Fruit fly (Drosophila melanogaster) whole organism, embryonic: Measurements from ENCODE around the gene CG31287.

Source experiments
- Asciz ChIP-seq: fragments of 200-800 bp; sonication (Bioruptor generic); optimal IDR thresholded peaks from 2 replicates; lab custom pipeline; 2017; ENCODE audit warnings: missing biosample characterization, mild to moderate bottlenecking, missing genetic modification characterization, missing genetic modification reagents
- CG10366 ChIP-seq: fragments of 200-800 bp; sonication (Bioruptor generic); IDR thresholded peaks from 2 replicates; pipeline ENCODE4 v1.3.6; 2022; ENCODE audit warnings: missing biosample characterization, missing genetic modification characterization
- CG12236 ChIP-seq: fragments of 200-800 bp; sonication (Bioruptor generic); optimal IDR thresholded peaks from 2 replicates; lab custom pipeline; 2016; ENCODE audit warnings: missing biosample characterization, missing genetic modification characterization
- CG12299 ChIP-seq: fragments of 200-800 bp; sonication (Bioruptor generic); optimal IDR thresholded peaks from 2 replicates; lab custom pipeline; 2018; ENCODE audit warnings: missing biosample characterization, mild to moderate bottlenecking, missing genetic modification characterization
- CG15514 ChIP-seq: fragments of 200-800 bp; sonication (Bioruptor generic); optimal IDR thresholded peaks from 3 replicates; lab custom pipeline; 2017; ENCODE audit warnings: missing biosample characterization, missing genetic modification characterization, mild to moderate bottlenecking, moderate library complexity, missing genetic modification reagents
- CG17802 ChIP-seq: fragments of 200-800 bp; sonication (Bioruptor generic); optimal IDR thresholded peaks from 2 replicates; lab custom pipeline; 2018; ENCODE audit warnings: missing biosample characterization, mild to moderate bottlenecking, missing genetic modification characterization, moderate library complexity
- CG2199 ChIP-seq: fragments of 200-800 bp; sonication (Bioruptor generic); IDR thresholded peaks from 3 replicates; pipeline ENCODE4 v1.3.6; 2022; ENCODE audit warnings: missing biosample characterization, missing genetic modification characterization
- CG2202 ChIP-seq: fragments of 200-800 bp; sonication (Bioruptor generic); optimal IDR thresholded peaks from 2 replicates; lab custom pipeline; 2018; ENCODE audit warnings: missing biosample characterization, mild to moderate bottlenecking, missing genetic modification characterization
- CG2712 ChIP-seq: fragments of 200-800 bp; optimal IDR thresholded peaks from 3 replicates; lab custom pipeline; 2019; ENCODE audit warnings: missing biosample characterization, mild to moderate bottlenecking, missing genetic modification characterization, moderate library complexity
- CG2889 ChIP-seq: fragments of 200-800 bp; sonication (Bioruptor generic); IDR thresholded peaks from 3 replicates; pipeline ENCODE4 v1.3.6; 2022; ENCODE audit warnings: missing biosample characterization, missing genetic modification characterization
- CG33213 ChIP-seq: fragments of 200-800 bp; sonication (Bioruptor generic); optimal IDR thresholded peaks from 3 replicates; lab custom pipeline; 2016; ENCODE audit warnings: missing biosample characterization, missing genetic modification characterization
- CG3847 ChIP-seq: fragments of 200-800 bp; sonication (Bioruptor generic); IDR thresholded peaks from 2 replicates; pipeline ENCODE4 v1.3.6; 2022; ENCODE audit warnings: missing biosample characterization, missing genetic modification characterization
- CG6689 ChIP-seq: fragments of 200-800 bp; sonication (Bioruptor generic); IDR thresholded peaks from 2 replicates; pipeline ENCODE4 v1.3.6; 2022; ENCODE audit warnings: missing biosample characterization, missing genetic modification characterization
- CG6854 ChIP-seq: fragments of 200-800 bp; sonication (Bioruptor generic); optimal IDR thresholded peaks from 3 replicates; lab custom pipeline; 2017; ENCODE audit warnings: missing biosample characterization, mild to moderate bottlenecking, missing genetic modification characterization
- CG7745 ChIP-seq: fragments of 200-800 bp; sonication (Bioruptor generic); optimal IDR thresholded peaks from 2 replicates; lab custom pipeline; 2018; ENCODE audit warnings: missing biosample characterization, mild to moderate bottlenecking, missing genetic modification characterization, moderate library complexity
- CG8359 ChIP-seq: fragments of 200-800 bp; sonication (Bioruptor generic); optimal IDR thresholded peaks from 2 replicates; lab custom pipeline; 2017; ENCODE audit warnings: missing biosample characterization, mild to moderate bottlenecking, missing genetic modification characterization, borderline replicate concordance
- CG9797 ChIP-seq: fragments of 200-800 bp; sonication (Bioruptor generic); optimal IDR thresholded peaks from 3 replicates; lab custom pipeline; 2018; ENCODE audit warnings: missing biosample characterization, mild to moderate bottlenecking, missing genetic modification characterization
- CHES-1-like ChIP-seq: fragments of 200-800 bp; sonication (Bioruptor generic); optimal IDR thresholded peaks from 2 replicates; lab custom pipeline; 2016; ENCODE audit warnings: missing biosample characterization, missing genetic modification characterization
- D19B ChIP-seq: fragments of 200-800 bp; sonication (Bioruptor generic); optimal IDR thresholded peaks from 2 replicates; lab custom pipeline; 2017; ENCODE audit warnings: missing biosample characterization, mild to moderate bottlenecking, missing genetic modification characterization
- Deaf1 ChIP-seq: fragments of 200-800 bp; optimal IDR thresholded peaks from 3 replicates; lab custom pipeline; 2019; ENCODE audit warnings: missing biosample characterization, mild to moderate bottlenecking, missing genetic modification characterization, moderate library complexity
- Dll ChIP-seq: fragments of 200-800 bp; sonication (Bioruptor generic); IDR thresholded peaks from 4 replicates; pipeline ENCODE4 v1.3.6; 2022; ENCODE audit warnings: missing biosample characterization, missing genetic modification characterization; ENCODE audit not compliant: partially characterized antibody
- Dref ChIP-seq: fragments of 200-800 bp; sonication (Bioruptor generic); IDR thresholded peaks from 2 replicates; pipeline ENCODE4 v1.3.6; 2022; ENCODE audit warnings: missing biosample characterization, missing genetic modification characterization
- E2f1 ChIP-seq: fragments of 200-800 bp; sonication (Bioruptor generic); IDR thresholded peaks from 2 replicates; pipeline ENCODE4 v1.3.6; 2022; ENCODE audit warnings: missing biosample characterization, missing genetic modification characterization
- H2.0 ChIP-seq: fragments of 200-800 bp; sonication (Bioruptor generic); IDR thresholded peaks from 2 replicates; pipeline ENCODE4 v1.3.6; 2022; ENCODE audit warnings: missing biosample characterization, missing genetic modification characterization
- HHEX ChIP-seq: fragments of 200-800 bp; sonication (Bioruptor generic); optimal IDR thresholded peaks from 3 replicates; lab custom pipeline; 2017; ENCODE audit warnings: missing biosample characterization, mild to moderate bottlenecking, missing genetic modification characterization, missing genetic modification reagents
- HLH54F ChIP-seq: fragments of 200-800 bp; sonication (Bioruptor generic); optimal IDR thresholded peaks from 3 replicates; lab custom pipeline; 2016; ENCODE audit warnings: missing biosample characterization, missing genetic modification characterization
- Hr39 ChIP-seq: fragments of >200 bp; optimal IDR thresholded peaks from 2 replicates; lab custom pipeline; 2017
- Lhr ChIP-seq: fragments of 200-800 bp; sonication (Bioruptor generic); optimal IDR thresholded peaks from 3 replicates; lab custom pipeline; 2017; ENCODE audit warnings: mild to moderate bottlenecking, missing biosample characterization, missing genetic modification reagents, missing genetic modification characterization
- MESR4 ChIP-seq: fragments of 200-800 bp; sonication (Bioruptor generic); optimal IDR thresholded peaks from 2 replicates; lab custom pipeline; 2018; ENCODE audit warnings: missing biosample characterization, mild to moderate bottlenecking, missing genetic modification characterization, moderate library complexity
- NC2α ChIP-seq: fragments of 200-800 bp; sonication (Bioruptor generic); optimal IDR thresholded peaks from 2 replicates; lab custom pipeline; 2016; ENCODE audit warnings: missing biosample characterization, missing genetic modification characterization
- Scr ChIP-seq: fragments of 200-800 bp; sonication (Bioruptor generic); IDR thresholded peaks from 2 replicates; pipeline ENCODE4 v1.3.6; 2022; ENCODE audit warnings: missing biosample characterization, missing genetic modification characterization; ENCODE audit not compliant: partially characterized antibody
- ac ChIP-seq: fragments of 200-800 bp; sonication (Bioruptor generic); optimal IDR thresholded peaks from 3 replicates; lab custom pipeline; 2017; ENCODE audit warnings: missing biosample characterization, mild to moderate bottlenecking, missing genetic modification characterization
- aop ChIP-seq: fragments of 200-800 bp; sonication (Bioruptor generic); IDR thresholded peaks from 2 replicates; pipeline ENCODE4 v1.3.6; 2022; ENCODE audit warnings: missing biosample characterization, missing genetic modification characterization
- az2 ChIP-seq: fragments of 200-800 bp; sonication (Bioruptor generic); optimal IDR thresholded peaks from 3 replicates; lab custom pipeline; 2016; ENCODE audit warnings: missing biosample characterization, missing genetic modification characterization
- caup ChIP-seq: fragments of 200-800 bp; sonication (Bioruptor generic); optimal IDR thresholded peaks from 3 replicates; lab custom pipeline; 2017; ENCODE audit warnings: missing biosample characterization, mild to moderate bottlenecking, missing genetic modification characterization, moderate library complexity; ENCODE audit not compliant: severe bottlenecking
- gce ChIP-seq: fragments of 200-800 bp; sonication (Bioruptor generic); IDR thresholded peaks from 3 replicates; pipeline ENCODE4 v1.3.6; 2022; ENCODE audit warnings: missing biosample characterization, missing genetic modification characterization
- jigr1 ChIP-seq: fragments of 200-800 bp; sonication (Bioruptor generic); IDR thresholded peaks from 3 replicates; pipeline ENCODE4 v1.3.6; 2022; ENCODE audit warnings: missing biosample characterization, missing genetic modification characterization
- ken ChIP-seq: fragments of 200-800 bp; sonication (Bioruptor generic); IDR thresholded peaks from 3 replicates; pipeline ENCODE4 v1.3.6; 2022; ENCODE audit warnings: missing biosample characterization, missing genetic modification characterization
- lilli ChIP-seq: fragments of 200-800 bp; sonication (Bioruptor generic); optimal IDR thresholded peaks from 3 replicates; lab custom pipeline; 2016; ENCODE audit warnings: missing biosample characterization, missing genetic modification characterization
- lola ChIP-seq, 3 experiments: fragments of >200 bp in 2 of 3; fragments of 200-800 bp in 1 of 3; sonication (Bioruptor generic) in 1 of 3; optimal IDR thresholded peaks; 2 replicates each; lab custom pipeline; 2017 to 2019; ENCODE audit warnings: missing biosample characterization in 3 of 3, missing genetic modification characterization in 3 of 3, mild to moderate bottlenecking in 1 of 3, moderate library complexity in 1 of 3
- luna ChIP-seq: fragments of 200-800 bp; sonication (Bioruptor generic); optimal IDR thresholded peaks from 2 replicates; lab custom pipeline; 2016; ENCODE audit warnings: missing biosample characterization, missing genetic modification characterization
- nau ChIP-seq: fragments of 200-800 bp; sonication (Bioruptor generic); optimal IDR thresholded peaks from 3 replicates; lab custom pipeline; 2017; ENCODE audit warnings: missing biosample characterization, mild to moderate bottlenecking, missing genetic modification characterization, missing genetic modification reagents
- oc ChIP-seq: fragments of 200-800 bp; sonication (Bioruptor generic); optimal IDR thresholded peaks from 2 replicates; lab custom pipeline; 2018; ENCODE audit warnings: missing biosample characterization, mild to moderate bottlenecking, missing genetic modification characterization, moderate library complexity
- phol ChIP-seq: fragments of 200-800 bp; sonication (Bioruptor generic); optimal IDR thresholded peaks from 3 replicates; lab custom pipeline; 2018; ENCODE audit warnings: missing biosample characterization, mild to moderate bottlenecking, missing genetic modification characterization, moderate library complexity
- repo ChIP-seq: fragments of 200-800 bp; sonication (Bioruptor generic); optimal IDR thresholded peaks from 2 replicates; lab custom pipeline; 2016; ENCODE audit warnings: missing biosample characterization, missing genetic modification characterization
- shn ChIP-seq: fragments of 200-800 bp; sonication (Bioruptor generic); optimal IDR thresholded peaks from 3 replicates; lab custom pipeline; 2016; ENCODE audit warnings: missing biosample characterization, missing genetic modification characterization
- sna ChIP-seq: fragments of 200-800 bp; sonication (Bioruptor generic); IDR thresholded peaks from 2 replicates; pipeline ENCODE4 v1.3.6; 2022; ENCODE audit warnings: missing biosample characterization, missing genetic modification characterization; ENCODE audit not compliant: partially characterized antibody
- tll ChIP-seq, 2 experiments: fragments of 200-800 bp in 1 of 2; fragments of >200 bp in 1 of 2; sonication (Bioruptor generic) in 1 of 2; optimal IDR thresholded peaks; 2 replicates each; lab custom pipeline; 2017 to 2019; ENCODE audit warnings: missing biosample characterization in 2 of 2, missing genetic modification characterization in 2 of 2, mild to moderate bottlenecking in 1 of 2, moderate library complexity in 1 of 2
- tup ChIP-seq: fragments of 200-800 bp; sonication (Bioruptor generic); optimal IDR thresholded peaks from 2 replicates; lab custom pipeline; 2016; ENCODE audit warnings: missing biosample characterization, mild to moderate bottlenecking, missing genetic modification characterization, moderate library complexity

CG31287 gene

dm6 chr3R:16205155-16205778, 2.1 kb downstream of the CG31287 start, which contains the start of gene mtSSB (continued):
- TF ChIP-seq lola (GFP tag; optimal IDR thresholded peaks at IDR 0.05; lab: Kevin White, UChicago) = peak in 1 of 3 experiments; percentile 16
- TF ChIP-seq CG17802 (tag; lab: Kevin White, UChicago) = peak; percentile 42
- TF ChIP-seq gce (GFP tag; lab: Robert Waterston, UW) = peak; percentile 89
- TF ChIP-seq luna (GFP tag; lab: Kevin White, UChicago) = no peak
- TF ChIP-seq CG15514 (GFP tag; lab: Kevin White, UChicago) = peak; percentile 86
- TF ChIP-seq Deaf1 (tag; lab: Kevin White, UChicago) = peak; percentile 62
- TF ChIP-seq NC2α = peak; percentile 82
- TF ChIP-seq CG6854 = peak; percentile 73
- TF ChIP-seq az2 (GFP tag; lab: Kevin White, UChicago) = peak; percentile 92
- TF ChIP-seq phol (tag; lab: Kevin White, UChicago) = peak; percentile 65
- peak; percentile 89 for TF ChIP-seq H2.0 (GFP tag; lab: Robert Waterston, UW)
- peak; percentile 99 for TF ChIP-seq Scr
- peak; percentile 100 for TF ChIP-seq Dll
- no peak for TF ChIP-seq Hr39 (lab: Kevin White, UChicago)
- TF ChIP-seq repo = peak; percentile 80
- TF ChIP-seq caup (GFP tag; lab: Kevin White, UChicago) = peak; percentile 91
- TF ChIP-seq MESR4 (GFP tag; lab: Kevin White, UChicago) = no peak
- peak; percentile 68 for TF ChIP-seq Asciz (GFP tag; lab: Kevin White, UChicago)
- peak; percentile 85 for TF ChIP-seq oc (tag; lab: Kevin White, UChicago)
- peak; percentile 91 for TF ChIP-seq Lhr (GFP tag; lab: Kevin White, UChicago)
- peak; percentile 79 for TF ChIP-seq CG12299 (tag; lab: Kevin White, UChicago)
- no peak for TF ChIP-seq CG8359
- peak; percentile 51 for TF ChIP-seq nau (GFP tag; lab: Kevin White, UChicago)
- TF ChIP-seq CG9797 (GFP tag; lab: Kevin White, UChicago) = peak; percentile 59
- TF ChIP-seq E2f1 = peak; percentile 92
- TF ChIP-seq tup (GFP tag; lab: Kevin White, UChicago) = peak; percentile 66
- peak; percentile 66 for TF ChIP-seq CG2202 (tag; lab: Kevin White, UChicago)
- TF ChIP-seq jigr1 (GFP tag; lab: Robert Waterston, UW) = peak; percentile 46; the same call in 1 of the 3 replicates
- TF ChIP-seq CG7745 (tag; lab: Kevin White, UChicago) = peak; percentile 31
- peak; percentile 83 for TF ChIP-seq CG2712 (tag; lab: Kevin White, UChicago)
- TF ChIP-seq D19B (GFP tag; lab: Kevin White, UChicago) = peak; percentile 29
- peak; percentile 87 for TF ChIP-seq CG10366 (GFP tag; lab: Robert Waterston, UW)
- TF ChIP-seq CG2889 = peak; percentile 72
- TF ChIP-seq CG2199 = peak; percentile 97
- peak; percentile 70 for TF ChIP-seq CG12236
- no peak for TF ChIP-seq tll (GFP tag; optimal IDR thresholded peaks at IDR 0.05; lab: Kevin White, UChicago)
- peak; percentile 71 for TF ChIP-seq HLH54F
- peak; percentile 78 for TF ChIP-seq Dref (GFP tag; lab: Robert Waterston, UW)
- peak; percentile 100 for TF ChIP-seq sna (GFP tag; lab: Robert Waterston, UW)
- TF ChIP-seq CG6689 (GFP tag; lab: Robert Waterston, UW) = peak; percentile 69
- TF ChIP-seq CG3847 (GFP tag; lab: Robert Waterston, UW) = peak; percentile 85
- peak; percentile 91 for TF ChIP-seq ken (GFP tag; lab: Robert Waterston, UW)
- TF ChIP-seq shn = peak; percentile 82
- peak; percentile 61; the same call in 1 of the 2 replicates for TF ChIP-seq aop (GFP tag; lab: Robert Waterston, UW)
- peak; percentile 93 for TF ChIP-seq lilli (GFP tag; lab: Kevin White, UChicago)
- peak; percentile 53 for TF ChIP-seq ac (GFP tag; lab: Kevin White, UChicago)
- TF ChIP-seq HHEX (GFP tag; lab: Kevin White, UChicago) = peak; percentile 81
- peak; percentile 94 for TF ChIP-seq CG33213
- peak; percentile 72 for TF ChIP-seq CHES-1-like (GFP tag; lab: Kevin White, UChicago)
